Worm (Caenorhabditis elegans): ENCODE data around the gene C24D10.5.

- TF ChIP-seq dmd-6 (GFP tag; IDR thresholded peaks at IDR 0.05) (no peak), aly-2 (tag; optimal IDR thresholded peaks at IDR 0.05) (no peak), Y5F2A.4 (GFP tag; optimal IDR thresholded peaks at IDR 0.05) (no peak), T26A8.4 (GFP tag; IDR thresholded peaks at IDR 0.05) (no peak)
These were observed 49.7 kb upstream of the C24D10.5 start for ce11 chrIV:5100145-5100544.
